Worm (Caenorhabditis elegans): ENCODE measurements around the gene srg-37.

The srg-37 gene

ce11 chrX:14207942-14208341 is 26.9 kb downstream of the srg-37 start, which contains the start of gene ceh-37 (continued):
- TF ChIP-seq nhr-76 (tag; optimal IDR thresholded peaks at IDR 0.05) (no peak), duxl-1 (tag; optimal IDR thresholded peaks at IDR 0.05; ENCODE audit: poor library complexity) (no peak), pqm-1 (tag; optimal IDR thresholded peaks at IDR 0.05) (peak; percentile 50), dmd-6 (GFP tag; IDR thresholded peaks at IDR 0.05) (peak; percentile 30; the same call in 1 of the 2 replicates), daf-16 (GFP tag; optimal IDR thresholded peaks at IDR 0.05) (no peak), daf-16 (tag; optimal IDR thresholded peaks at IDR 0.05) (peak; percentile 36), zag-1 (tag; optimal IDR thresholded peaks at IDR 0.05) (no peak), lin-13 (GFP tag; optimal IDR thresholded peaks at IDR 0.05) (no peak)

ce11 chrX:14206321-14206720 is 28.5 kb downstream of the srg-37 start:
- no peak for TF ChIP-seq unc-130 (GFP tag; optimal IDR thresholded peaks at IDR 0.05)
- TF ChIP-seq mxl-3 (GFP tag; optimal IDR thresholded peaks at IDR 0.05): no peak
- peak; percentile 64 for TF ChIP-seq pqm-1 (tag; optimal IDR thresholded peaks at IDR 0.05)
- TF ChIP-seq lin-15B (tag; optimal IDR thresholded peaks at IDR 0.05): no peak
- peak; percentile 42 for TF ChIP-seq hlh-11 (tag; optimal IDR thresholded peaks at IDR 0.05)
- peak; percentile 53 for TF ChIP-seq nhr-28 (tag; optimal IDR thresholded peaks at IDR 0.05)
- no peak for TF ChIP-seq daf-16 (GFP tag; optimal IDR thresholded peaks at IDR 0.05)
- TF ChIP-seq daf-16 (tag; optimal IDR thresholded peaks at IDR 0.05): peak; percentile 69
- peak; percentile 41; the same call in 1 of the 2 replicates for TF ChIP-seq lin-1 (GFP tag; IDR thresholded peaks at IDR 0.05)
- TF ChIP-seq skn-1 (tag; optimal IDR thresholded peaks at IDR 0.05): no peak
- TF ChIP-seq Y5F2A.4 (GFP tag; optimal IDR thresholded peaks at IDR 0.05): no peak
- peak; percentile 36 for TF ChIP-seq dve-1 (tag; optimal IDR thresholded peaks at IDR 0.05; ENCODE audit: insufficient read depth)
- peak; percentile 48; the same call in 1 of the 2 replicates for TF ChIP-seq dmd-6 (GFP tag; IDR thresholded peaks at IDR 0.05)
- TF ChIP-seq duxl-1 (tag; optimal IDR thresholded peaks at IDR 0.05; ENCODE audit: poor library complexity): no peak
- TF ChIP-seq gei-8 (GFP tag; optimal IDR thresholded peaks at IDR 0.05): no peak

ce11 chrX:14194251-14194650 is 40.6 kb downstream of the srg-37 start:
- TF ChIP-seq daf-16 (GFP tag; optimal IDR thresholded peaks at IDR 0.05) (no peak), daf-16 (tag; optimal IDR thresholded peaks at IDR 0.05) (peak; percentile 14), pqm-1 (tag; optimal IDR thresholded peaks at IDR 0.05) (peak; percentile 77), dmd-6 (GFP tag; IDR thresholded peaks at IDR 0.05) (peak; percentile 44; the same call in 1 of the 2 replicates), lin-39 (tag; optimal IDR thresholded peaks at IDR 0.05) (no peak), tra-1 (GFP tag; IDR thresholded peaks at IDR 0.05) (no peak), unc-62 (GFP tag; optimal IDR thresholded peaks at IDR 0.05 in 1 of 2) (peak in 1 of 2 experiments; percentile 96), unc-62 (tag; optimal IDR thresholded peaks at IDR 0.05) (no peak), zfp-2 (tag; optimal IDR thresholded peaks at IDR 0.05) (no peak), lin-13 (GFP tag; optimal IDR thresholded peaks at IDR 0.05) (no peak), nhr-28 (tag; optimal IDR thresholded peaks at IDR 0.05) (peak; percentile 47)

- peak; percentile 80 for TF ChIP-seq aha-1 (tag)
- TF ChIP-seq mdt-29 (GFP tag; IDR thresholded peaks at IDR 0.05): no peak
These were observed 48.4 kb downstream of the srg-37 start, which contains the start of gene ceh-36 for ce11 chrX:14186466-14186865. Gene ceh-36, minus strand, starts transcription at chrX:14186566.

ce11 chrX:14185631-14186030 is 49.2 kb downstream of the srg-37 start:
- TF ChIP-seq tag-97 (GFP tag; IDR thresholded peaks at IDR 0.05): no peak
- TF ChIP-seq duxl-1 (tag; optimal IDR thresholded peaks at IDR 0.05; ENCODE audit: poor library complexity): no peak
- no peak for TF ChIP-seq dve-1 (tag; optimal IDR thresholded peaks at IDR 0.05; ENCODE audit: insufficient read depth)
- TF ChIP-seq saeg-2 (GFP tag; IDR thresholded peaks at IDR 0.05): no peak
- no peak for TF ChIP-seq spr-1 (tag; optimal IDR thresholded peaks at IDR 0.05)
- no peak for TF ChIP-seq nhr-102 (tag; optimal IDR thresholded peaks at IDR 0.05)
- TF ChIP-seq lir-3 (tag; optimal IDR thresholded peaks at IDR 0.05): no peak
- TF ChIP-seq mes-2 (tag; optimal IDR thresholded peaks at IDR 0.05; ENCODE audit: poor library complexity, severe bottlenecking): no peak
- TF ChIP-seq ceh-32 (tag; optimal IDR thresholded peaks at IDR 0.05; ENCODE audit: poor library complexity): no peak
- TF ChIP-seq Y5F2A.4 (GFP tag; optimal IDR thresholded peaks at IDR 0.05): no peak
- no peak for TF ChIP-seq tra-1 (GFP tag; IDR thresholded peaks at IDR 0.05)
- no peak for TF ChIP-seq dmd-6 (GFP tag; IDR thresholded peaks at IDR 0.05)
- TF ChIP-seq F44E2.7 (GFP tag; IDR thresholded peaks at IDR 0.05): no peak
- TF ChIP-seq nhr-111 (GFP tag; optimal IDR thresholded peaks at IDR 0.05): no peak
- no peak for TF ChIP-seq zip-2 (tag; optimal IDR thresholded peaks at IDR 0.05)
- TF ChIP-seq snpc-4 (tag; optimal IDR thresholded peaks at IDR 0.05): no peak
- TF ChIP-seq Y75B8A.6 (GFP tag; IDR thresholded peaks at IDR 0.05): no peak
- no peak for TF ChIP-seq lin-29 (GFP tag; IDR thresholded peaks at IDR 0.05)
- TF ChIP-seq gei-8 (GFP tag; optimal IDR thresholded peaks at IDR 0.05): no peak
- TF ChIP-seq ceh-62 (tag; optimal IDR thresholded peaks at IDR 0.05): no peak
